Worm (Caenorhabditis elegans) whole organism, L4/young adult: ENCODE results near the gene C14C6.6.

Source experiments
- dao-5 ChIP-seq: sonication (generic microtip); optimal IDR thresholded peaks from 2 replicates; lab custom pipeline; 2016; ENCODE audit warnings: missing genotype, missing genetic modification characterization, moderate library complexity, missing compliant biosample characterization
- him-1 ChIP-seq: sonication (generic microtip); optimal IDR thresholded peaks from 2 replicates; lab custom pipeline; 2016; ENCODE audit warnings: missing genotype, missing genetic modification reagents, missing genetic modification characterization, missing compliant biosample characterization

DNA sequence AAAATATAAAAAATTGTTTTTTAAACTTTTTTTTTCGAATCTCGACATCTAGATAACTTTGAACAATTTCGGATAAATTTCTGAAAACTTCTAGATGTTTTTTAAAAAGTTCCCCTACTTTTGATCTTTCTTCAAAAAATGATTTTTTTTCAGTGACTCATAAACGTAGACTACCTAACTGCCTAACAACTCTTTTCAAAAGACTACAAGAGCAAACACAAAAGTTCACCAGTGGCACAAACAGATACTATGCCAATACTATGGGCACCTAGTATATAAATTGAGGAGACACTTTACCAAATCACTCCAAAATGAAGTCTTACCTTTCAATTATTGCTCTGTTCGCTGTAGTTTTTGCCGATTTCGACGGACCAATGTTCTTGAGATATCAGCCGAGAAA lies 44.2 kb downstream of the C14C6.6 start, which contains the start of gene srlf-35:
- TF ChIP-seq him-1 (no peak), dao-5 (tag; lab: Kevin White, UChicago) (no peak)
